Fruit fly (Drosophila melanogaster) whole organism, embryonic: ENCODE results near the gene mRpS31.

ENCODE experiments used
- Awh ChIP-seq: fragments of 200-800 bp; sonication (Bioruptor generic); IDR thresholded peaks from 2 replicates; pipeline ENCODE4, ENCODE4 v1.3.6; 2022; ENCODE audit warnings: missing biosample characterization, missing genetic modification characterization
- CG10274 ChIP-seq: fragments of 200-800 bp; sonication (Bioruptor generic); optimal IDR thresholded peaks from 3 replicates; lab custom pipeline; 2017; ENCODE audit warnings: missing biosample characterization, mild to moderate bottlenecking, missing genetic modification characterization
- CG11398 ChIP-seq: fragments of 200-800 bp; sonication (Bioruptor generic); optimal IDR thresholded peaks from 2 replicates; lab custom pipeline; 2016; ENCODE audit warnings: missing biosample characterization, missing genetic modification characterization
- CG12155 ChIP-seq: fragments of 200-800 bp; sonication (Bioruptor generic); optimal IDR thresholded peaks from 3 replicates; lab custom pipeline; 2016; ENCODE audit warnings: missing biosample characterization, missing genetic modification characterization
- CG14667 ChIP-seq: fragments of 200-800 bp; sonication (Bioruptor generic); IDR thresholded peaks from 2 replicates; pipeline ENCODE4 v1.3.6; 2022; ENCODE audit warnings: missing biosample characterization, missing genetic modification characterization
- CG15269 ChIP-seq: fragments of 200-800 bp; sonication (Bioruptor generic); optimal IDR thresholded peaks from 2 replicates; lab custom pipeline; 2018; ENCODE audit warnings: missing biosample characterization, mild to moderate bottlenecking, missing genetic modification characterization, moderate library complexity
- CG17385 ChIP-seq: fragments of 200-800 bp; sonication (Bioruptor generic); optimal IDR thresholded peaks from 3 replicates; lab custom pipeline; 2018; ENCODE audit warnings: missing biosample characterization, mild to moderate bottlenecking, missing genetic modification characterization
- CG17829 ChIP-seq: fragments of 200-800 bp; optimal IDR thresholded peaks from 2 replicates; lab custom pipeline; 2019; ENCODE audit warnings: missing biosample characterization, mild to moderate bottlenecking, missing genetic modification characterization, moderate library complexity
- CG1832 ChIP-seq: fragments of 200-800 bp; sonication (Bioruptor generic); optimal IDR thresholded peaks from 2 replicates; lab custom pipeline; 2017; ENCODE audit warnings: missing biosample characterization, mild to moderate bottlenecking, missing genetic modification characterization, inconsistent platforms
- CG31441 ChIP-seq: fragments of 200-800 bp; sonication (Bioruptor generic); IDR thresholded peaks from 2 replicates; pipeline ENCODE4 v1.3.6; 2022; ENCODE audit warnings: missing biosample characterization, missing genetic modification characterization
- CG4360 ChIP-seq: fragments of 200-800 bp; sonication (Bioruptor generic); IDR thresholded peaks from 2 replicates; pipeline ENCODE4 v1.3.6; 2022; ENCODE audit warnings: missing biosample characterization, missing genetic modification characterization
- CG6689 ChIP-seq: fragments of 200-800 bp; sonication (Bioruptor generic); IDR thresholded peaks from 2 replicates; pipeline ENCODE4 v1.3.6; 2022; ENCODE audit warnings: missing biosample characterization, missing genetic modification characterization
- CG6791 ChIP-seq: fragments of 200-800 bp; sonication (Bioruptor generic); IDR thresholded peaks from 3 replicates; pipeline ENCODE4 v1.3.6; 2022; ENCODE audit warnings: missing biosample characterization, missing genetic modification characterization; ENCODE audit not compliant: partially characterized antibody
- CG6813 ChIP-seq: fragments of 200-800 bp; sonication (Bioruptor generic); optimal IDR thresholded peaks from 2 replicates; lab custom pipeline; 2017; ENCODE audit warnings: missing biosample characterization, missing genetic modification characterization, mild to moderate bottlenecking, moderate library complexity, missing genetic modification reagents
- CG7357 ChIP-seq: fragments of 200-800 bp; sonication (Bioruptor generic); IDR thresholded peaks from 3 replicates; pipeline ENCODE4 v1.3.6; 2022; ENCODE audit warnings: missing biosample characterization, missing genetic modification characterization
- CrebB ChIP-seq: fragments of 200-800 bp; sonication (Bioruptor generic); optimal IDR thresholded peaks from 3 replicates; lab custom pipeline; 2018; ENCODE audit warnings: missing biosample characterization, mild to moderate bottlenecking, missing genetic modification characterization
- E2f2 ChIP-seq: fragments of 200-800 bp; sonication (Bioruptor generic); IDR thresholded peaks from 2 replicates; pipeline ENCODE4 v1.3.6; 2022; ENCODE audit warnings: missing biosample characterization, missing genetic modification characterization
- GATAe ChIP-seq: fragments of 200-800 bp; sonication (Bioruptor generic); conservative IDR thresholded peaks from 2 replicates; pipeline ENCODE4 v1.3.6; 2022; ENCODE audit warnings: missing biosample characterization, missing genetic modification characterization
- H15 ChIP-seq: fragments of 200-800 bp; sonication (Bioruptor generic); IDR thresholded peaks from 3 replicates; pipeline ENCODE4 v1.3.6; 2022; ENCODE audit warnings: missing biosample characterization, missing genetic modification characterization
- Hr78 ChIP-seq, 2 experiments: fragments of 200-800 bp in 1 of 2; fragments of >200 bp in 1 of 2; sonication (Bioruptor generic) in 1 of 2; optimal IDR thresholded peaks; 2 replicates each; lab custom pipeline; 2017 to 2019; ENCODE audit warnings: missing biosample characterization in 2 of 2, missing genetic modification characterization in 2 of 2, mild to moderate bottlenecking in 1 of 2, moderate library complexity in 1 of 2
- NK7.1 ChIP-seq: fragments of 200-800 bp; sonication (Bioruptor generic); optimal IDR thresholded peaks from 3 replicates; lab custom pipeline; 2016; ENCODE audit warnings: missing biosample characterization, missing genetic modification characterization
- NfI ChIP-seq: fragments of 200-800 bp; sonication (Bioruptor generic); optimal IDR thresholded peaks from 3 replicates; lab custom pipeline; 2018; ENCODE audit warnings: missing biosample characterization, mild to moderate bottlenecking, missing genetic modification characterization, moderate library complexity
- Sry-δ ChIP-seq: fragments of 200-800 bp; sonication (Bioruptor generic); optimal IDR thresholded peaks from 2 replicates; lab custom pipeline; 2016; ENCODE audit warnings: missing biosample characterization, missing genetic modification characterization
- Ssrp ChIP-seq: fragments of 200-800 bp; sonication (Bioruptor generic); optimal IDR thresholded peaks from 2 replicates; lab custom pipeline; 2018; ENCODE audit warnings: missing biosample characterization, mild to moderate bottlenecking, missing genetic modification characterization, moderate library complexity
- Stat92E ChIP-seq, 3 experiments: fragments of >200 bp in 2 of 3; fragments of 200-800 bp in 1 of 3; sonication (Bioruptor generic) in 1 of 3; optimal IDR thresholded peaks; 2 replicates each; lab custom pipeline; 2017 to 2019; ENCODE audit warnings: missing biosample characterization in 3 of 3, missing genetic modification characterization in 3 of 3, mild to moderate bottlenecking in 1 of 3, moderate library complexity in 1 of 3
- Xbp1 ChIP-seq: fragments of 200-800 bp; sonication (Bioruptor generic); optimal IDR thresholded peaks from 3 replicates; lab custom pipeline; 2016; ENCODE audit warnings: missing biosample characterization, mild to moderate bottlenecking, missing genetic modification characterization
- abd-A ChIP-seq: fragments of 200-800 bp; sonication (Bioruptor generic); optimal IDR thresholded peaks from 3 replicates; lab custom pipeline; 2019; ENCODE audit warnings: missing biosample characterization, mild to moderate bottlenecking, missing genetic modification characterization, moderate library complexity
- cg ChIP-seq: fragments of 200-800 bp; sonication (Bioruptor generic); optimal IDR thresholded peaks from 3 replicates; lab custom pipeline; 2019; ENCODE audit warnings: missing biosample characterization, mild to moderate bottlenecking, missing genetic modification characterization, moderate library complexity
- chinmo ChIP-seq: fragments of 200-800 bp; sonication (Bioruptor generic); IDR thresholded peaks from 4 replicates; pipeline ENCODE4 v1.3.6; 2022; ENCODE audit warnings: missing biosample characterization, missing genetic modification characterization; ENCODE audit not compliant: partially characterized antibody
- crp ChIP-seq, 2 experiments: fragments of 200-800 bp; sonication (Bioruptor generic); optimal IDR thresholded peaks; 2 replicates in 1 of 2; 3 replicates in 1 of 2; lab custom pipeline; 2017; ENCODE audit warnings: missing biosample characterization in 2 of 2, missing genetic modification characterization in 2 of 2, mild to moderate bottlenecking in 1 of 2, moderate library complexity in 1 of 2
- fu2 ChIP-seq: fragments of 200-800 bp; sonication (Bioruptor generic); optimal IDR thresholded peaks from 2 replicates; lab custom pipeline; 2016; ENCODE audit warnings: missing biosample characterization, missing genetic modification characterization
- hbn ChIP-seq: fragments of 200-800 bp; sonication (Bioruptor generic); IDR thresholded peaks from 2 replicates; pipeline ENCODE4 v1.3.6; 2022; ENCODE audit warnings: missing biosample characterization, missing genetic modification characterization; ENCODE audit not compliant: partially characterized antibody
- inv ChIP-seq: fragments of 200-800 bp; sonication (Bioruptor generic); IDR thresholded peaks from 2 replicates; pipeline ENCODE4 v1.3.6; 2022; ENCODE audit warnings: missing biosample characterization, missing genetic modification characterization; ENCODE audit not compliant: partially characterized antibody
- lbe ChIP-seq: fragments of 200-800 bp; sonication (Bioruptor generic); optimal IDR thresholded peaks from 2 replicates; lab custom pipeline; 2016; ENCODE audit warnings: missing biosample characterization, mild to moderate bottlenecking, missing genetic modification characterization
- onecut ChIP-seq: fragments of 200-800 bp; sonication (Bioruptor generic); IDR thresholded peaks from 2 replicates; pipeline ENCODE4 v1.3.6; 2022; ENCODE audit warnings: missing biosample characterization, missing genetic modification characterization
- otp ChIP-seq: fragments of 200-800 bp; sonication (Bioruptor generic); IDR thresholded peaks from 3 replicates; pipeline ENCODE4, ENCODE4 v1.3.6; 2022; ENCODE audit warnings: missing biosample characterization, missing genetic modification characterization
- pan ChIP-seq, 4 experiments: fragments of >200 bp in 3 of 4; fragments of 200-800 bp in 1 of 4; sonication (Bioruptor generic) in 1 of 4; optimal IDR thresholded peaks in 3 of 4; IDR thresholded peaks in 1 of 4; 2 replicates each; pipeline versions ENCODE4 v1.3.6 to Lab custom; 2017 to 2022; ENCODE audit warnings: missing biosample characterization in 2 of 4, missing genetic modification characterization in 2 of 4, mixed read lengths in 1 of 4
- peb ChIP-seq: fragments of 200-800 bp; sonication (Bioruptor generic); IDR thresholded peaks from 2 replicates; pipeline ENCODE4 v1.3.6; 2022; ENCODE audit warnings: missing biosample characterization, missing genetic modification characterization
- pros ChIP-seq: fragments of 200-800 bp; sonication (Bioruptor generic); optimal IDR thresholded peaks from 3 replicates; lab custom pipeline; 2019; ENCODE audit warnings: missing biosample characterization, mild to moderate bottlenecking, missing genetic modification characterization, moderate library complexity
- run ChIP-seq: fragments of 200-800 bp; sonication (Bioruptor generic); optimal IDR thresholded peaks from 3 replicates; lab custom pipeline; 2018; ENCODE audit warnings: missing biosample characterization, mild to moderate bottlenecking, missing genetic modification characterization
- sd ChIP-seq: fragments of 200-800 bp; sonication (Bioruptor generic); optimal IDR thresholded peaks from 3 replicates; lab custom pipeline; 2018; ENCODE audit warnings: missing biosample characterization, mild to moderate bottlenecking, missing genetic modification characterization, moderate library complexity
- sna ChIP-seq: fragments of 200-800 bp; sonication (Bioruptor generic); IDR thresholded peaks from 2 replicates; pipeline ENCODE4 v1.3.6; 2022; ENCODE audit warnings: missing biosample characterization, missing genetic modification characterization; ENCODE audit not compliant: partially characterized antibody
- ssp ChIP-seq: fragments of 200-800 bp; sonication (Bioruptor generic); IDR thresholded peaks from 2 replicates; pipeline ENCODE4 v1.3.6; 2022; ENCODE audit warnings: missing biosample characterization, missing genetic modification characterization
- trem ChIP-seq: fragments of 200-800 bp; optimal IDR thresholded peaks from 3 replicates; lab custom pipeline; 2019; ENCODE audit warnings: missing biosample characterization, mild to moderate bottlenecking, missing genetic modification characterization, moderate library complexity
- z ChIP-seq: fragments of 200-800 bp; sonication (Bioruptor generic); IDR thresholded peaks from 3 replicates; pipeline ENCODE4 v1.3.6; 2022; ENCODE audit warnings: missing biosample characterization, missing genetic modification characterization

mRpS31 gene

dm6 chr3L:16043782-16044352 lies 38.9 kb downstream of the mRpS31 start (continued):
- TF ChIP-seq pros (GFP tag; lab: Kevin White, UChicago) (peak; percentile 84), hbn (no peak), CG31441 (GFP tag; lab: Robert Waterston, UW) (no peak), Hr78 (GFP tag; optimal IDR thresholded peaks at IDR 0.05; lab: Kevin White, UChicago) (peak in 1 of 2 experiments; percentile 62), sd (tag; lab: Kevin White, UChicago) (peak; percentile 69), pan (optimal IDR thresholded peaks at IDR 0.05; lab: Kevin White, UChicago) (peak in 1 of 2 experiments; percentile 54), pan (GFP tag; optimal IDR thresholded peaks at IDR 0.05 in 1 of 2, IDR thresholded peaks at IDR 0.05 in 1 of 2) (no peak), NfI (GFP tag; lab: Kevin White, UChicago) (no peak), onecut (GFP tag; lab: Robert Waterston, UW) (no peak), abd-A (tag; lab: Kevin White, UChicago) (peak; percentile 68), cg (GFP tag; lab: Kevin White, UChicago) (peak; percentile 24)

dm6 chr3L:16045083-16045830 lies 40.3 kb downstream of the mRpS31 start:
- TF ChIP-seq Sry-δ, result no peak
- no peak for TF ChIP-seq E2f2
- TF ChIP-seq z (GFP tag; lab: Robert Waterston, UW), result peak; percentile 52; the same call in 1 of the 3 replicates
- TF ChIP-seq GATAe (GFP tag; lab: Robert Waterston, UW), result no peak
- peak; percentile 83; the same call in 2 of the 4 replicates for TF ChIP-seq chinmo
- TF ChIP-seq CG7357 (GFP tag; lab: Robert Waterston, UW), result no peak
- TF ChIP-seq CG6813 (GFP tag; lab: Kevin White, UChicago), result peak; percentile 7
- no peak for TF ChIP-seq CG12155 (GFP tag; lab: Kevin White, UChicago)
- TF ChIP-seq Ssrp (tag; lab: Kevin White, UChicago), result peak; percentile 12
- no peak for TF ChIP-seq lbe
- no peak; the same call in 2 of the 3 replicates for TF ChIP-seq H15 (GFP tag; lab: Robert Waterston, UW)
- TF ChIP-seq CG6689, result peak; percentile 61
- peak; percentile 11 for TF ChIP-seq Xbp1 (GFP tag; lab: Kevin White, UChicago)
- TF ChIP-seq CG4360 (GFP tag; lab: Robert Waterston, UW), result 0 out of 2 replicates have a peak, but pooled peaks have one; percentile 5
- TF ChIP-seq sna, result no peak
- peak; percentile 58 for TF ChIP-seq peb (GFP tag; lab: Robert Waterston, UW)
- peak; percentile 7; the same call in 1 of the 2 replicates for TF ChIP-seq Awh (GFP tag; lab: Robert Waterston, UW)
- no peak for TF ChIP-seq ssp (GFP tag; lab: Robert Waterston, UW)
- TF ChIP-seq CG14667, result peak; percentile 45; the same call in 1 of the 2 replicates
- TF ChIP-seq CG11398, result no peak
- TF ChIP-seq sd (tag; lab: Kevin White, UChicago), result no peak
- no peak for TF ChIP-seq CG10274 (GFP tag; lab: Kevin White, UChicago)
- TF ChIP-seq NK7.1 (GFP tag; lab: Kevin White, UChicago), result no peak
- TF ChIP-seq otp (GFP tag; lab: Robert Waterston, UW), result no peak
- TF ChIP-seq CrebB (tag; lab: Kevin White, UChicago), result peak; percentile 30
- no peak for TF ChIP-seq CG15269
- TF ChIP-seq CG6791 (GFP tag; lab: Robert Waterston, UW), result no peak
- no peak for TF ChIP-seq crp (GFP tag; optimal IDR thresholded peaks at IDR 0.05; lab: Kevin White, UChicago)
- no peak for TF ChIP-seq inv (GFP tag; lab: Robert Waterston, UW)
- TF ChIP-seq run (tag; lab: Kevin White, UChicago), result peak; percentile 68
- no peak for TF ChIP-seq fu2 (GFP tag; lab: Kevin White, UChicago)
- no peak for TF ChIP-seq Stat92E (GFP tag; optimal IDR thresholded peaks at IDR 0.05; lab: Kevin White, UChicago)
- peak; percentile 40 for TF ChIP-seq CG17829
- TF ChIP-seq CG17385, result no peak
- TF ChIP-seq trem (tag; lab: Kevin White, UChicago), result no peak
- no peak for TF ChIP-seq CG1832 (GFP tag; lab: Kevin White, UChicago)
